Fruit fly (Drosophila melanogaster) Kc167 (cell line): Measurements from ENCODE around the gene CG14036.

Source experiments
- Myc ChIP-seq: fragments of >200 bp; optimal IDR thresholded peaks from 2 replicates; lab custom pipeline; 2017; ENCODE audit warnings: missing external identifiers
- h ChIP-seq: fragments of >200 bp; optimal IDR thresholded peaks from 3 replicates; lab custom pipeline; 2018; ENCODE audit warnings: missing external identifiers
- insv ChIP-seq: fragments of >200 bp; optimal IDR thresholded peaks from 3 replicates; lab custom pipeline; 2018; ENCODE audit warnings: missing external identifiers
- psq ChIP-seq: fragments of >200 bp; optimal IDR thresholded peaks from 2 replicates; lab custom pipeline; 2017; ENCODE audit warnings: missing external identifiers

DNA sequence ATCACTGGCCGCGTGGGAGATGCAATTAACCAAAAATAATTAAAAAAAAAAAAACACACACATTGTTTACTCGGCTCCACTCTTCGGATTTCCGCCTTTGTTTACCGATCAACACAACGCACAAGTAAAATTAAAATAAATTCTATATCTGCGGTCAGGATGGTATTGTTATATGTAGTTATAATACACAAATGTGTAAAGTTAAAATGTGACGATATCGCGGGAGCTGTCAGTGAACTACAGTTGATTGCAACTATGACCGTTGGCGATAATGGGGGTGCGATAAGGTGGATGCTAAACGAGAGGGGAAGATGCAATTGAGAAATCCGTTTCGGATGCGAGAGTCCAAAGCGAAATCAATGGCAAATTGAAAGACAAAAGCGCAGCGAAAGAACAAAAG, 48.5 kb downstream of the CG14036 start:
- TF ChIP-seq Myc = no peak
- no peak for TF ChIP-seq insv (lab: Kevin White, UChicago)
- no peak for TF ChIP-seq h (lab: Kevin White, UChicago)
- TF ChIP-seq psq (lab: Kevin White, UChicago) = no peak
